Worm (Caenorhabditis elegans) whole organism, L1 larva: ENCODE measurements around the gene ZK1098.3.
A peak's percentile ranks its signal among the peaks of the same experiment; 100 is the strongest.

ENCODE experiments used
- C34B4.2 ChIP-seq: sonication (generic microtip); optimal IDR thresholded peaks from 2 replicates; lab custom pipeline; 2017; ENCODE audit warnings: mild to moderate bottlenecking, missing genetic modification characterization, missing compliant biosample characterization
- efl-3 ChIP-seq: fragments of 200-800 bp; sonication (Bioruptor generic); optimal IDR thresholded peaks from 2 replicates; lab custom pipeline; 2018; ENCODE audit warnings: mild to moderate bottlenecking, missing genetic modification characterization, missing compliant biosample characterization
- egl-27 ChIP-seq, 2 experiments: fragments of 150-350 bp in 1 of 2; sonication (generic microtip); optimal IDR thresholded peaks; 3 replicates each; lab custom pipeline; 2017 to 2018; ENCODE audit warnings: missing biosample characterization in 2 of 2, missing genetic modification characterization in 2 of 2, missing genetic modification reagents in 2 of 2
- elt-3 ChIP-seq, 6 experiments: fragments of 150-350 bp in 1 of 6; sonication (generic microtip); optimal IDR thresholded peaks; 2 replicates each; lab custom pipeline; 2017 to 2018; ENCODE audit warnings: missing biosample characterization in 6 of 6, missing genetic modification characterization in 6 of 6, inconsistent platforms in 1 of 6
- hlh-17 ChIP-seq: fragments of 200-800 bp; sonication (Bioruptor generic); optimal IDR thresholded peaks from 2 replicates; lab custom pipeline; 2018; ENCODE audit warnings: missing genetic modification characterization, mild to moderate bottlenecking, missing compliant biosample characterization, moderate library complexity, borderline replicate concordance
- lin-39 ChIP-seq: fragments of 150-350 bp; optimal IDR thresholded peaks from 2 replicates; lab custom pipeline; 2014; ENCODE audit warnings: missing biosample characterization, missing genetic modification reagents, missing genetic modification characterization
- lsy-2 ChIP-seq, 2 experiments: fragments of 150-350 bp; optimal IDR thresholded peaks; 2 replicates each; lab custom pipeline; 2014; ENCODE audit warnings: missing biosample characterization in 2 of 2, missing genetic modification characterization in 2 of 2
- nhr-237 ChIP-seq: fragments of 150-350 bp; optimal IDR thresholded peaks from 2 replicates; lab custom pipeline; 2014; ENCODE audit warnings: missing biosample characterization, missing genetic modification characterization
- nhr-85 ChIP-seq: sonication (generic microtip); peaks from one replicate; lab custom pipeline; 2016; ENCODE audit warnings: missing genetic modification characterization, inconsistent platforms, missing compliant biosample characterization
- rnt-1 ChIP-seq: sonication (generic microtip); optimal IDR thresholded peaks from 2 replicates; lab custom pipeline; 2016; ENCODE audit warnings: mild to moderate bottlenecking, missing genetic modification characterization, moderate library complexity, missing compliant biosample characterization
- skn-1 ChIP-seq: fragments of 150-350 bp; optimal IDR thresholded peaks from 2 replicates; lab custom pipeline; 2014; ENCODE audit warnings: missing biosample characterization, missing genetic modification characterization
- unc-130 ChIP-seq: fragments of 150-350 bp; optimal IDR thresholded peaks from 2 replicates; lab custom pipeline; 2017; ENCODE audit warnings: missing biosample characterization, missing genetic modification characterization, inconsistent platforms
- unc-86 ChIP-seq: sonication (generic microtip); optimal IDR thresholded peaks from 2 replicates; lab custom pipeline; 2016; ENCODE audit warnings: missing genetic modification characterization, missing compliant biosample characterization
- ztf-11 ChIP-seq, 2 experiments: sonication (generic microtip); optimal IDR thresholded peaks; 2 replicates each; lab custom pipeline; 2016 to 2017; ENCODE audit warnings: missing genetic modification characterization in 2 of 2, missing biosample characterization in 1 of 2, missing compliant biosample characterization in 1 of 2

- TF ChIP-seq egl-27 (tag; optimal IDR thresholded peaks at IDR 0.05; lab: Kevin White, UChicago) (no peak), nhr-237 (tag; lab: Kevin White, UChicago) (no peak), unc-86 (tag; lab: Kevin White, UChicago) (no peak), C34B4.2 (tag; lab: Kevin White, UChicago) (no peak), lsy-2 (tag; optimal IDR thresholded peaks at IDR 0.05; lab: Kevin White, UChicago) (peak in 1 of 2 experiments; percentile 6), lin-39 (no peak), ztf-11 (tag; optimal IDR thresholded peaks at IDR 0.05; lab: Kevin White, UChicago) (no peak), rnt-1 (tag; lab: Kevin White, UChicago) (no peak), unc-130 (tag; lab: Kevin White, UChicago) (no peak), efl-3 (no peak), hlh-17 (GFP tag; lab: Kevin White, UChicago) (no peak), nhr-85 (peak; percentile 51), skn-1 (tag; lab: Kevin White, UChicago) (no peak), elt-3 (tag; optimal IDR thresholded peaks at IDR 0.05; lab: Kevin White, UChicago) (no peak)
Observed at ce11 chrIII:9482423-9482993, 56.0 kb downstream of the ZK1098.3 start.
